Worm (Caenorhabditis elegans) whole organism, L4 larva: ENCODE data around the gene dhs-8.

Experiments
- ceh-28 ChIP-seq: fragments of 150-350 bp; optimal IDR thresholded peaks from 2 replicates; lab custom pipeline; 2014; ENCODE audit warnings: missing biosample characterization, missing genetic modification reagents, missing genetic modification characterization
- ceh-82 ChIP-seq: sonication (generic microtip); optimal IDR thresholded peaks from 2 replicates; lab custom pipeline; 2017; ENCODE audit warnings: missing biosample characterization, missing genetic modification characterization
- fkh-10 ChIP-seq: fragments of 150-350 bp; optimal IDR thresholded peaks from 2 replicates; lab custom pipeline; 2014; ENCODE audit warnings: missing biosample characterization, missing genetic modification reagents, missing genetic modification characterization
- lsy-2 ChIP-seq, 2 experiments: fragments of 150-350 bp in 1 of 2; sonication (generic microtip) in 1 of 2; optimal IDR thresholded peaks; 2 replicates each; lab custom pipeline; 2014 to 2017; ENCODE audit warnings: missing biosample characterization in 2 of 2, missing genetic modification characterization in 2 of 2
- mxl-2 ChIP-seq: fragments of 200-800 bp; sonication (Bioruptor generic); conservative IDR thresholded peaks from 2 replicates; pipeline ENCODE4 v1.3.6; 2022; ENCODE audit warnings: missing genetic modification reagents, missing genetic modification characterization, missing compliant biosample characterization
- pha-4 ChIP-seq, 2 experiments: fragments of 150-350 bp in 1 of 2; fragments of 200-800 bp in 1 of 2; sonication (Bioruptor generic) in 1 of 2; IDR thresholded peaks in 1 of 2; optimal IDR thresholded peaks in 1 of 2; 2 replicates each; pipeline versions ENCODE4 v1.3.6 to Lab custom; 2014 to 2022; ENCODE audit warnings: missing genetic modification characterization in 2 of 2, missing genetic modification reagents in 2 of 2, missing biosample characterization in 1 of 2, missing compliant biosample characterization in 1 of 2
- spr-1 ChIP-seq: sonication (generic microtip); optimal IDR thresholded peaks from 2 replicates; lab custom pipeline; 2016; ENCODE audit warnings: mild to moderate bottlenecking, missing genetic modification characterization, missing compliant biosample characterization
- unc-62 ChIP-seq, 3 experiments: fragments of 150-350 bp in 1 of 3; sonication (generic microtip); optimal IDR thresholded peaks in 2 of 3; peaks in 1 of 3; 1 replicate in 1 of 3; 2 replicates in 2 of 3; lab custom pipeline; 2014 to 2017; ENCODE audit warnings: missing biosample characterization in 3 of 3, missing genetic modification characterization in 3 of 3, missing genetic modification reagents in 3 of 3, missing genotype in 1 of 3
- zip-11 ChIP-seq: fragments of 200-800 bp; sonication (Bioruptor generic); IDR thresholded peaks from 2 replicates; pipeline ENCODE4 v1.3.6; 2022; ENCODE audit warnings: missing genetic modification characterization, missing compliant biosample characterization

- TF ChIP-seq mxl-2 (GFP tag; lab: Robert Waterston, UW) (no peak), fkh-10 (no peak), unc-62 (GFP tag; optimal IDR thresholded peaks at IDR 0.05 in 1 of 2; lab: Kevin White, UChicago) (no peak), unc-62 (tag; optimal IDR thresholded peaks at IDR 0.05; lab: Kevin White, UChicago) (no peak), lsy-2 (tag; optimal IDR thresholded peaks at IDR 0.05; lab: Kevin White, UChicago) (no peak), ceh-28 (no peak), spr-1 (tag; lab: Kevin White, UChicago) (no peak), pha-4 (GFP tag; IDR thresholded peaks at IDR 0.05; lab: Robert Waterston, UW) (no peak), pha-4 (tag; optimal IDR thresholded peaks at IDR 0.05; lab: Kevin White, UChicago) (no peak), ceh-82 (no peak), zip-11 (GFP tag; lab: Robert Waterston, UW) (no peak)
Observed at ce11 chrII:14502997-14503396, 5.2 kb downstream of the dhs-8 start, which contains the start of gene K10H10.6.
